Fruit fly (Drosophila melanogaster): ENCODE data around the gene Rpt5.

Rpt5 gene

DNA sequence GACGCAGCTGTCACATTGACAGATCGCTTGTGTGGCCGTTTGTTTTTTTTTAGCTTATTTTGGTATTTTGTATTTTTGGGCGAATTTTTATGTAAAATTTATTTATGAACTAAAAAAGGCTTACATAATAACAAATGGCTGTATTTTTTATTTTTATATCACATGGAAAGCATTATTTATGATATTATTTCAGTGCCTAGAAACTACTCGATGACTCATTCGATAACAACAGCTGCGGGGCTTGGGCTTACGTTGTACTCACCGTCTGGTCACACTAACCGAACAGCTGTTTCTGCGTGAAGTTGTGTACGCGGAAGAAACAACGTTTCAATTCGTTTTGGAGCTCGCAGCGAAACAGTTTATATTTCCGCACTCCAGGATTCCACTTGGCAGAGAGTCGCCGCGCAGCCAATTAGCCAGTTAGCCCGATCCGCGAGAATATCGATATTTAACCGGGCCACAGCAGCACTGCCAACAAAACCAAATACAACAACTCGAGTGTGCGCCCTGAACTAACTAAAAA, 19.6 kb upstream of the Rpt5 start, which contains the start of the genes Hmgcr and Rpn9 (continued):
- no peak for TF ChIP-seq CG6792 (GFP tag; optimal IDR thresholded peaks at IDR 0.05)
- TF ChIP-seq net (GFP tag; optimal IDR thresholded peaks at IDR 0.05) = no peak
- no peak for TF ChIP-seq pdm3 (GFP tag; optimal IDR thresholded peaks at IDR 0.05)
- peak; percentile 11 for TF ChIP-seq dsx (GFP tag; optimal IDR thresholded peaks at IDR 0.05; ENCODE audit: poor library complexity, severe bottlenecking)
- TF ChIP-seq CG1621 (tag; optimal IDR thresholded peaks at IDR 0.05) = no peak
- no peak for TF ChIP-seq Smox (GFP tag; optimal IDR thresholded peaks at IDR 0.05)
- no peak for TF ChIP-seq cyc (GFP tag; optimal IDR thresholded peaks at IDR 0.05)
- TF ChIP-seq Eip93F (GFP tag; optimal IDR thresholded peaks at IDR 0.05) = peak; percentile 52
- TF ChIP-seq CG7368 (GFP tag; optimal IDR thresholded peaks at IDR 0.05) = no peak
- peak; percentile 39 for TF ChIP-seq CG3919 (GFP tag; optimal IDR thresholded peaks at IDR 0.05)
- TF ChIP-seq CG11762 (GFP tag; optimal IDR thresholded peaks at IDR 0.05; ENCODE audit: insufficient read depth) = no peak
- no peak for TF ChIP-seq fd59A (GFP tag; optimal IDR thresholded peaks at IDR 0.05)
- peak; percentile 48 for TF ChIP-seq vri (GFP tag; optimal IDR thresholded peaks at IDR 0.05)
- TF ChIP-seq CG6163 (GFP tag; IDR thresholded peaks at IDR 0.05) = no peak
- no peak for TF ChIP-seq CG4318 (GFP tag; optimal IDR thresholded peaks at IDR 0.05)
- TF ChIP-seq CG34406 (GFP tag; optimal IDR thresholded peaks at IDR 0.05) = no peak
- no peak for TF ChIP-seq Hr39 (GFP tag; optimal IDR thresholded peaks at IDR 0.05)
- peak; percentile 23 for TF ChIP-seq esn (GFP tag; optimal IDR thresholded peaks at IDR 0.05)
- no peak for TF ChIP-seq CG10631 (GFP tag; optimal IDR thresholded peaks at IDR 0.05)
- TF ChIP-seq Hr4 (GFP tag; optimal IDR thresholded peaks at IDR 0.05) = no peak
- no peak for TF ChIP-seq CG31627 (GFP tag; optimal IDR thresholded peaks at IDR 0.05)
- TF ChIP-seq svp (GFP tag) = no peak
- peak; percentile 39 for TF ChIP-seq Sox14 (GFP tag; optimal IDR thresholded peaks at IDR 0.05)
- no peak for TF ChIP-seq Gug (GFP tag; IDR thresholded peaks at IDR 0.05)
- no peak for TF ChIP-seq salr (GFP tag; optimal IDR thresholded peaks at IDR 0.05)
- no peak for TF ChIP-seq dac (GFP tag; optimal IDR thresholded peaks at IDR 0.05)
- TF ChIP-seq CG11294 (GFP tag; IDR thresholded peaks at IDR 0.05) = no peak
- no peak; the same call in 1 of the 2 replicates for TF ChIP-seq CG15336 (GFP tag; IDR thresholded peaks at IDR 0.05)
- TF ChIP-seq Sox102F (GFP tag; optimal IDR thresholded peaks at IDR 0.05) = no peak
- TF ChIP-seq Blimp-1 (GFP tag; optimal IDR thresholded peaks at IDR 0.05) = no peak
- peak; percentile 1 for TF ChIP-seq fkh (GFP tag; optimal IDR thresholded peaks at IDR 0.05)

dm6 chr3R:23733771-23734170, 18.9 kb upstream of the Rpt5 start:
- TF ChIP-seq cyc (GFP tag; optimal IDR thresholded peaks at IDR 0.05) (no peak), dac (GFP tag; optimal IDR thresholded peaks at IDR 0.05) (no peak), ss (GFP tag; optimal IDR thresholded peaks at IDR 0.05) (no peak)

DNA sequence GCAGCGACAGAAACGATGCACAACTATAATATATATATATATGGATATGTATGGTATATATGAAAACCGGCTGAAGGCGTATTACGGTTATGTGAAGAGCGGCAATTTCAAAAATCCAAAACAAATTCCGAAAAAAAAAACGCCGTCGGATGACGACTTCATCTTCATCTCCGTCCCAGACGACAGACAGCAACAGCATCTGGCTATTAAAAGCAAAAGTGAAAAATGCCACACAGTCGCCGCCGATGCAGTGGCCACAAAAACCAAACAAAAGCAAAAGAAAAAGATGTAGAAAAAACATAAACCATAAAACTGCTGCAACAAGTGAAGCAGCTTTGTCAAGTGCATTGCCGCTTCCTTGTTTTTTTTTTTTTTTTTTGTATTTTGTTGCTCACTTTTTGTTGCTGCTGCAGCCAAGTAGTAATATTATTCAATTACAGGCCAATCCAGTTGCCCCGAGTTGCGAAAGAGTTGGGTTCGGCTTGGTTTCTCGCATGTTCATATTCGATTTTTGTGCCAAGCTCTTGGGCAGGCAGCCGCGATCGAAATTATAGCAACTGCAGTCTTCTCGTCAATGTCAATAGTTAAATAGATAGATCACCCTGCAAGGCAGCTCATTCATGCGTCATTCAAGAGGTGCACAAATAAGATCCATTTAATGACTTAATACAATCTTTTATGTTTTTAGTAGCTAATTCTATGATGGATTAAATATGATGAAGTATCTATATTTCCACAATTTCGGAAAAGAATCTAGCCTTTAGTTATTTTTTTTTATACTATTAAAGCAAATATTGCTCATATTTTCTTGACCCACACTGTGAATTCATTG, 17.9 kb upstream of the Rpt5 start:
- no peak for TF ChIP-seq Blimp-1 (GFP tag; optimal IDR thresholded peaks at IDR 0.05)
- no peak for TF ChIP-seq esn (GFP tag; optimal IDR thresholded peaks at IDR 0.05)
- TF ChIP-seq achi (GFP tag; optimal IDR thresholded peaks at IDR 0.05) = peak; percentile 40
- peak; percentile 23 for TF ChIP-seq pdm3 (GFP tag; optimal IDR thresholded peaks at IDR 0.05)
- peak; percentile 28 for TF ChIP-seq CG9139 (GFP tag; optimal IDR thresholded peaks at IDR 0.05)
- TF ChIP-seq spab (GFP tag; optimal IDR thresholded peaks at IDR 0.05) = peak; percentile 26
- TF ChIP-seq net (GFP tag; optimal IDR thresholded peaks at IDR 0.05) = peak; percentile 38
- no peak for TF ChIP-seq CG3919 (GFP tag; optimal IDR thresholded peaks at IDR 0.05)
- TF ChIP-seq CG10669 (GFP tag; optimal IDR thresholded peaks at IDR 0.05) = no peak
- peak; percentile 61 for TF ChIP-seq Eip78C (GFP tag)
- TF ChIP-seq vri (GFP tag; optimal IDR thresholded peaks at IDR 0.05) = no peak
- TF ChIP-seq Hr39 (GFP tag; optimal IDR thresholded peaks at IDR 0.05) = no peak
- no peak for TF ChIP-seq Ets96B (tag; optimal IDR thresholded peaks at IDR 0.05)
- TF ChIP-seq Ets21C (GFP tag; optimal IDR thresholded peaks at IDR 0.05) = no peak
- TF ChIP-seq Sox14 (GFP tag; optimal IDR thresholded peaks at IDR 0.05) = no peak
- TF ChIP-seq topi (GFP tag; optimal IDR thresholded peaks at IDR 0.05) = no peak
- peak; percentile 76 for TF ChIP-seq CG32006 (GFP tag; optimal IDR thresholded peaks at IDR 0.05)
- TF ChIP-seq fd59A (GFP tag; optimal IDR thresholded peaks at IDR 0.05) = no peak
- no peak for TF ChIP-seq Hr38 (GFP tag; optimal IDR thresholded peaks at IDR 0.05)
- no peak for TF ChIP-seq CG11762 (GFP tag; optimal IDR thresholded peaks at IDR 0.05; ENCODE audit: insufficient read depth)
- peak; percentile 19 for TF ChIP-seq Lpt (GFP tag; optimal IDR thresholded peaks at IDR 0.05)
- TF ChIP-seq CG16779 (tag; optimal IDR thresholded peaks at IDR 0.05) = peak; percentile 52
- TF ChIP-seq CG6792 (GFP tag; optimal IDR thresholded peaks at IDR 0.05) = peak; percentile 40
- no peak for TF ChIP-seq Eip93F (GFP tag; optimal IDR thresholded peaks at IDR 0.05)
- no peak for TF ChIP-seq svp (GFP tag)
- TF ChIP-seq CG6276 (GFP tag; optimal IDR thresholded peaks at IDR 0.05) = peak; percentile 71
- no peak for TF ChIP-seq Gug (GFP tag; IDR thresholded peaks at IDR 0.05)

Data from whole organism, prepupa.